Fruit fly (Drosophila melanogaster) Kc167 (cell line): ENCODE data around the gene CG34428.

ENCODE experiments used
- Myc ChIP-seq: fragments of >200 bp; optimal IDR thresholded peaks from 2 replicates; lab custom pipeline; 2017; ENCODE audit warnings: missing external identifiers
- Sin3A ChIP-seq: fragments of >200 bp; optimal IDR thresholded peaks from 2 replicates; lab custom pipeline; 2018; ENCODE audit warnings: missing external identifiers
- h ChIP-seq: fragments of >200 bp; optimal IDR thresholded peaks from 3 replicates; lab custom pipeline; 2018; ENCODE audit warnings: missing external identifiers
- insv ChIP-seq: fragments of >200 bp; optimal IDR thresholded peaks from 3 replicates; lab custom pipeline; 2018; ENCODE audit warnings: missing external identifiers
- psq ChIP-seq: fragments of >200 bp; optimal IDR thresholded peaks from 2 replicates; lab custom pipeline; 2017; ENCODE audit warnings: missing external identifiers
- ttk ChIP-seq: sonication (Bioruptor generic); optimal IDR thresholded peaks from 2 replicates; lab custom pipeline; 2017; ENCODE audit warnings: missing external identifiers

The CG34428 gene

dm6 chr3L:13080418-13080817, 18.9 kb downstream of the CG34428 start:
- TF ChIP-seq Myc (lab: Kevin White, UChicago), result no peak
- TF ChIP-seq ttk, result no peak
- TF ChIP-seq insv (lab: Kevin White, UChicago), result no peak
- no peak for TF ChIP-seq Sin3A
- TF ChIP-seq psq (lab: Kevin White, UChicago), result no peak
- no peak for TF ChIP-seq h (lab: Kevin White, UChicago)

- TF ChIP-seq h (lab: Kevin White, UChicago) (no peak), Myc (lab: Kevin White, UChicago) (no peak), psq (lab: Kevin White, UChicago) (no peak), ttk (no peak), Sin3A (no peak), insv (lab: Kevin White, UChicago) (no peak)
Measured at dm6 chr3L:13081284-13081937, 19.9 kb downstream of the CG34428 start.

dm6 chr3L:13083432-13083831, 21.9 kb downstream of the CG34428 start:
- TF ChIP-seq ttk, result no peak
- TF ChIP-seq Myc (lab: Kevin White, UChicago), result no peak
- no peak for TF ChIP-seq insv (lab: Kevin White, UChicago)
- TF ChIP-seq psq (lab: Kevin White, UChicago), result no peak
- TF ChIP-seq Sin3A, result no peak
- no peak for TF ChIP-seq h (lab: Kevin White, UChicago)

- TF ChIP-seq Sin3A, result no peak
- TF ChIP-seq insv (lab: Kevin White, UChicago), result no peak
- no peak for TF ChIP-seq h (lab: Kevin White, UChicago)
- TF ChIP-seq ttk, result no peak
- TF ChIP-seq Myc (lab: Kevin White, UChicago), result no peak
- TF ChIP-seq psq (lab: Kevin White, UChicago), result no peak
Measured at dm6 chr3L:13084477-13084876, 22.9 kb downstream of the CG34428 start.

- TF ChIP-seq insv (lab: Kevin White, UChicago) (no peak), ttk (no peak), Myc (lab: Kevin White, UChicago) (no peak), psq (lab: Kevin White, UChicago) (no peak), h (lab: Kevin White, UChicago) (no peak), Sin3A (no peak)
Measured at dm6 chr3L:13087189-13087588, 25.6 kb downstream of the CG34428 start, which contains the start of gene CG17300. TSS of gene CG17300 (minus strand) at chr3L:13087289.

DNA sequence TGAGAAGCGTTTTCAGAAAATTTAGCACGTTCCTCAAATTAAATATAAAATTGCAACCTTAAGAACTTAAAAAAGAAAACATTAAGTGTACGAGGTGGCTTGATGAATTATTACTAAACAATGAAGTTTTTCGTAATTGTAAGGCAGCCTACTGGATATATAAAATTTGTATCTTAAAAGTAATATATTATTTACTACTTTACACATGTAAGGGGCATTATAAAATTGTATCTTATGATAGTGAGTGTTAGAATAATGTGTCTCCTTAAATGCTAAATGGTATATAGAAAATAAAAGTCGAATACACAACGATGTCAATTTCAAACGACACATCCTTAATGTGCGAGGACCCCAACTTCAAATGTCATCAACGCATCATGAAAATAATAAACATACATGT, 28.3 kb downstream of the CG34428 start, which contains the start of gene CG11251:
CG11251 (minus strand) TSS at position 101 of the 400 bp plus-strand sequence.
- TF ChIP-seq h (lab: Kevin White, UChicago), result no peak
- TF ChIP-seq Sin3A, result no peak
- no peak for TF ChIP-seq psq (lab: Kevin White, UChicago)
- no peak for TF ChIP-seq ttk
- no peak for TF ChIP-seq insv (lab: Kevin White, UChicago)
- no peak for TF ChIP-seq Myc (lab: Kevin White, UChicago)

DNA sequence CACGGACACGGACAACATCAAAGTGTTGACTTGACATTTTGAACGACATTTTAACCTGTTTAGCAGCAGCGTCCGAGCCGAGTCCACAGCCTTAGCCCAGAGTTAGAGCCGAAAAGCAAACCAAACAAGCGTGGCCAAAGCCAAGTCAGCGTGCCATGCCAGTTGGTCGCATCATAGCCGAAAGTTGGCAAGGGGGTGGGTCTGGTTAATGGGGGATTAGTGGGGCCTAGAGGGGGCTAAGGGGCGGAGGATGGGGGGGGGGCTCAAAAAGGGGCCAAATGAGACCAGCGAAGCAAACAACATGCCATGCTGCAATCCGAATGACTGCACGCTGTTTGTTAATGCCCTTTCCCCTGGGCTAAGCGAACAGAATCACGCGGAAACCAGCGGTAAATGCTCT, 37.6 kb downstream of the CG34428 start:
- no peak for TF ChIP-seq Sin3A
- no peak for TF ChIP-seq h (lab: Kevin White, UChicago)
- no peak for TF ChIP-seq Myc (lab: Kevin White, UChicago)
- no peak for TF ChIP-seq ttk
- TF ChIP-seq psq (lab: Kevin White, UChicago), result no peak

- no peak for TF ChIP-seq ttk
- TF ChIP-seq Sin3A, result no peak
- no peak for TF ChIP-seq psq (lab: Kevin White, UChicago)
- TF ChIP-seq Myc (lab: Kevin White, UChicago), result no peak
- TF ChIP-seq insv (lab: Kevin White, UChicago), result no peak
- TF ChIP-seq h (lab: Kevin White, UChicago), result no peak
Measured at dm6 chr3L:13100438-13100837, 38.9 kb downstream of the CG34428 start.

DNA sequence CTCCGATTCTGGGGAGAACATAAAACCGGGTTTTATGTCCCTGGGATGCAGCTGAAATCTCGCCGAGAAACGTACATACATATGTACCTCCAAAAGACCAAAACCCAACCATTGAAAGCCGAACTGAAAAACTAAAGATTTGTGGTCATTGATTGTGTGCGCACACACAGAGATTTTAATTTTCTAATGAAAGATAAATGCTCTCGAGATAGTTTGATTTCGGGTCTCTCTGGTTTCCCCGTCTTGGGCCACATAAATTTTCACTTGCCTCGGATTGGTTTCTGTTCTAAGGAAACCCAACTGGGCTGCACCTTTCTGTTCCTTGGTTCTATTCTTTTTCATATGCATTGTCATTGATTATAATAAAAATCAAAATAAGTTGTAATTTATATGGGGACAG, 44.3 kb downstream of the CG34428 start:
- TF ChIP-seq insv (lab: Kevin White, UChicago) (no peak), psq (lab: Kevin White, UChicago) (no peak), Myc (lab: Kevin White, UChicago) (no peak), Sin3A (no peak), ttk (no peak), h (lab: Kevin White, UChicago) (no peak)

DNA sequence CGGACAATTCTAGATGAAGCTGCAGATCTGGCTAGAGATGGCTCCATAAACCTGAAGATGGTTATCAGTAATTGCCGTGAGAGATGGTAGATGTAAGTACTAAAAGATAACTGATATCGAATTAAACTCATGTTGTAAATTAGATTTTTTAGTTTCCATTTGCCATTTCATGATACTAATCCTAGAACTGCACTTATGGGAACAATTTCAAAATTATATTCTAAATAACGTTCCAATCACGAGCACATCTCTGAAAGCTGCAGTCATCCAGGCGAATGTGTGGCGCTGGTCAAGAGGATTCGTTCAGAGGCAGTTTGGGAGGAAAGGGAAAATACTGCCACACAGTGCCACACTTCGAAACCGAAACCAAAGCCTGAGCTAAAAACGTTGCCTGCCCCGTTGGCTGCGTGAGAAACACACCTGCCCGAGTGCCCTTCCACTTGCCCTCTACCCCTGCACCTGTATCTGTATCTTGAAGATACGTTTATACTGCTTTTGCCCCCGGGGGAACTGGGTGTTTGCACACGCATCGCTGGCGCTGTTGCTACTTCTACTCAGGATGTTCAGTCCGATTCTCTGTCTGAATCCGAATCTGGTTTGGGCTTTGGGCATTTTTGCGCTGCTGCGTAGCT, 45.9 kb downstream of the CG34428 start:
- no peak for TF ChIP-seq Sin3A
- TF ChIP-seq ttk, result no peak
- TF ChIP-seq h (lab: Kevin White, UChicago), result no peak
- no peak for TF ChIP-seq Myc (lab: Kevin White, UChicago)
- no peak for TF ChIP-seq psq (lab: Kevin White, UChicago)

dm6 chr3L:13108354-13108882, 46.9 kb downstream of the CG34428 start:
- TF ChIP-seq Sin3A (no peak), h (lab: Kevin White, UChicago) (no peak), psq (lab: Kevin White, UChicago) (no peak)

DNA sequence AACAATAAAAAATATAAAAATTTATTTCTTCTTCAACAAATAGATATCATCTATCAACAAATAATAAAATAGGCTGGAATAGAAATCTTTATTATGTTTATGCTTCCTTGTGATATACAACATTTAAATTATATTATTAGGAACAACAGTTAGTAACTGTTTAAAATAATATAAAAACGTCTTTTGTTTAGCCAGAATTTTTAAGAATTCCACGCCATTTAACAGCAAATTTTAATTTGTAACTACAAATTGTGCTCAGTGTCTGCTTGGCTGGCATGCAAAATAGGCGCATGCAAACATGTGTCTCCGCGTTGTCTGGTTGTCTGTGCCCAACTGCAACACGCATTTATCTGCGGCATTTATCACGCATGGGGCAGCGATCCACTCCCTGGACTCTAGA, 47.8 kb downstream of the CG34428 start:
- TF ChIP-seq Myc (lab: Kevin White, UChicago) (no peak), psq (lab: Kevin White, UChicago) (no peak), Sin3A (no peak), insv (lab: Kevin White, UChicago) (no peak), h (lab: Kevin White, UChicago) (no peak), ttk (no peak)
